Fruit fly (Drosophila melanogaster) whole organism, embryonic: ENCODE measurements around the gene CG43075.
A peak's percentile ranks its signal among the peaks of the same experiment; 100 is the strongest.

Experiments used
- Aef1 ChIP-seq: fragments of 200-800 bp; sonication (Bioruptor generic); IDR thresholded peaks from 3 replicates; pipeline ENCODE4 v1.3.6; 2022; ENCODE audit warnings: missing biosample characterization, missing genetic modification characterization
- Atf3 ChIP-seq: fragments of 200-800 bp; sonication (Bioruptor generic); optimal IDR thresholded peaks from 3 replicates; lab custom pipeline; 2016; ENCODE audit warnings: missing biosample characterization, missing genetic modification characterization
- CG10321 ChIP-seq: fragments of 200-800 bp; sonication (Bioruptor generic); IDR thresholded peaks from 2 replicates; pipeline ENCODE4 v1.3.6; 2022; ENCODE audit warnings: missing biosample characterization, missing genetic modification characterization
- CG11093 ChIP-seq: fragments of 200-800 bp; sonication (Bioruptor generic); IDR thresholded peaks from 3 replicates; pipeline ENCODE4 v1.3.6; 2022; ENCODE audit warnings: missing biosample characterization, missing genetic modification characterization
- CG11504 ChIP-seq: fragments of 200-800 bp; sonication (Bioruptor generic); optimal IDR thresholded peaks from 3 replicates; lab custom pipeline; 2019; ENCODE audit warnings: missing biosample characterization, mild to moderate bottlenecking, missing genetic modification characterization, moderate library complexity
- CG13424 ChIP-seq: fragments of 200-800 bp; sonication (Bioruptor generic); optimal IDR thresholded peaks from 2 replicates; lab custom pipeline; 2019; ENCODE audit warnings: missing biosample characterization, mild to moderate bottlenecking, missing genetic modification characterization, moderate library complexity
- CG17385 ChIP-seq: fragments of 200-800 bp; sonication (Bioruptor generic); optimal IDR thresholded peaks from 3 replicates; lab custom pipeline; 2018; ENCODE audit warnings: missing biosample characterization, mild to moderate bottlenecking, missing genetic modification characterization
- CG18599 ChIP-seq: fragments of 200-800 bp; sonication (Bioruptor generic); optimal IDR thresholded peaks from 3 replicates; lab custom pipeline; 2017; ENCODE audit warnings: missing biosample characterization, missing genetic modification characterization, mild to moderate bottlenecking, moderate library complexity, missing genetic modification reagents
- CG2678 ChIP-seq: fragments of 200-800 bp; sonication (Bioruptor generic); optimal IDR thresholded peaks from 3 replicates; lab custom pipeline; 2019; ENCODE audit warnings: missing biosample characterization, mild to moderate bottlenecking, missing genetic modification characterization, moderate library complexity
- CG32772 ChIP-seq: fragments of 200-800 bp; sonication (Bioruptor generic); IDR thresholded peaks from 2 replicates; pipeline ENCODE4 v1.3.6; 2022; ENCODE audit warnings: missing biosample characterization, missing genetic modification characterization
- CG6254 ChIP-seq: fragments of 200-800 bp; sonication (Bioruptor generic); optimal IDR thresholded peaks from 3 replicates; lab custom pipeline; 2017; ENCODE audit warnings: mild to moderate bottlenecking, missing biosample characterization, missing genetic modification reagents, missing genetic modification characterization
- CG6689 ChIP-seq: fragments of 200-800 bp; sonication (Bioruptor generic); IDR thresholded peaks from 2 replicates; pipeline ENCODE4 v1.3.6; 2022; ENCODE audit warnings: missing biosample characterization, missing genetic modification characterization
- CG7987 ChIP-seq: fragments of 200-800 bp; sonication (Bioruptor generic); optimal IDR thresholded peaks from 2 replicates; lab custom pipeline; 2018; ENCODE audit warnings: missing biosample characterization, mild to moderate bottlenecking, missing genetic modification characterization, moderate library complexity
- CG9215 ChIP-seq: fragments of 200-800 bp; sonication (Bioruptor generic); IDR thresholded peaks from 2 replicates; pipeline ENCODE4 v1.3.6; 2022; ENCODE audit warnings: missing biosample characterization, missing genetic modification characterization
- CG9876 ChIP-seq: fragments of 200-800 bp; sonication (Bioruptor generic); optimal IDR thresholded peaks from 2 replicates; lab custom pipeline; 2016; ENCODE audit warnings: missing biosample characterization, missing genetic modification characterization
- CG9932 ChIP-seq: fragments of 200-800 bp; sonication (Bioruptor generic); IDR thresholded peaks from 2 replicates; pipeline ENCODE4 v1.3.6; 2022; ENCODE audit warnings: missing biosample characterization, missing genetic modification characterization
- CoRest ChIP-seq: fragments of 200-800 bp; sonication (Bioruptor generic); optimal IDR thresholded peaks from 3 replicates; lab custom pipeline; 2018; ENCODE audit warnings: missing biosample characterization, mild to moderate bottlenecking, missing genetic modification characterization, moderate library complexity
- Fer1 ChIP-seq: fragments of 200-800 bp; sonication (Bioruptor generic); optimal IDR thresholded peaks from 2 replicates; lab custom pipeline; 2017; ENCODE audit warnings: missing biosample characterization, mild to moderate bottlenecking, missing genetic modification characterization
- H2.0 ChIP-seq: fragments of 200-800 bp; sonication (Bioruptor generic); IDR thresholded peaks from 2 replicates; pipeline ENCODE4 v1.3.6; 2022; ENCODE audit warnings: missing biosample characterization, missing genetic modification characterization
- Hr3 ChIP-seq: fragments of 200-800 bp; sonication (Bioruptor generic); optimal IDR thresholded peaks from 3 replicates; lab custom pipeline; 2016; ENCODE audit warnings: missing biosample characterization, missing genetic modification characterization
- Rfx ChIP-seq: fragments of 200-800 bp; sonication (Bioruptor generic); IDR thresholded peaks from 2 replicates; pipeline ENCODE4 v1.3.6; 2022; ENCODE audit warnings: missing biosample characterization, missing genetic modification characterization
- Sox102F ChIP-seq: fragments of 200-800 bp; sonication (Bioruptor generic); optimal IDR thresholded peaks from 2 replicates; lab custom pipeline; 2018; ENCODE audit warnings: missing biosample characterization, mild to moderate bottlenecking, missing genetic modification characterization, moderate library complexity
- abd-A ChIP-seq: fragments of 200-800 bp; sonication (Bioruptor generic); optimal IDR thresholded peaks from 3 replicates; lab custom pipeline; 2019; ENCODE audit warnings: missing biosample characterization, mild to moderate bottlenecking, missing genetic modification characterization, moderate library complexity
- bowl ChIP-seq: fragments of 200-800 bp; sonication (Bioruptor generic); IDR thresholded peaks from 2 replicates; pipeline ENCODE4 v1.3.6; 2022; ENCODE audit warnings: missing biosample characterization, missing genetic modification characterization
- crp ChIP-seq, 2 experiments: fragments of 200-800 bp; sonication (Bioruptor generic); optimal IDR thresholded peaks; 2 replicates in 1 of 2; 3 replicates in 1 of 2; lab custom pipeline; 2017; ENCODE audit warnings: missing biosample characterization in 2 of 2, missing genetic modification characterization in 2 of 2, mild to moderate bottlenecking in 1 of 2, moderate library complexity in 1 of 2
- disco-r ChIP-seq: fragments of 200-800 bp; sonication (Bioruptor generic); optimal IDR thresholded peaks from 2 replicates; lab custom pipeline; 2016; ENCODE audit warnings: missing biosample characterization, missing genetic modification characterization
- dmrt99B ChIP-seq: fragments of 200-800 bp; sonication (Bioruptor generic); optimal IDR thresholded peaks from 2 replicates; lab custom pipeline; 2018; ENCODE audit warnings: missing biosample characterization, mild to moderate bottlenecking, missing genetic modification characterization, moderate library complexity
- grau ChIP-seq: fragments of 200-800 bp; optimal IDR thresholded peaks from 3 replicates; lab custom pipeline; 2019; ENCODE audit warnings: missing biosample characterization, mild to moderate bottlenecking, missing genetic modification characterization, moderate library complexity
- hbn ChIP-seq: fragments of 200-800 bp; sonication (Bioruptor generic); IDR thresholded peaks from 2 replicates; pipeline ENCODE4 v1.3.6; 2022; ENCODE audit warnings: missing biosample characterization, missing genetic modification characterization; ENCODE audit not compliant: partially characterized antibody
- lab ChIP-seq: fragments of 200-800 bp; sonication (Bioruptor generic); optimal IDR thresholded peaks from 3 replicates; lab custom pipeline; 2017; ENCODE audit warnings: missing biosample characterization, missing genetic modification characterization, mild to moderate bottlenecking, moderate library complexity, missing genetic modification reagents
- lmd ChIP-seq: fragments of 200-800 bp; sonication (Bioruptor generic); IDR thresholded peaks from 2 replicates; pipeline ENCODE4 v1.3.6; 2022; ENCODE audit warnings: missing biosample characterization, missing genetic modification characterization
- nerfin-1 ChIP-seq: fragments of 200-800 bp; sonication (Bioruptor generic); optimal IDR thresholded peaks from 3 replicates; lab custom pipeline; 2019; ENCODE audit warnings: missing biosample characterization, mild to moderate bottlenecking, missing genetic modification characterization, moderate library complexity
- pan ChIP-seq, 4 experiments: fragments of >200 bp in 3 of 4; fragments of 200-800 bp in 1 of 4; sonication (Bioruptor generic) in 1 of 4; optimal IDR thresholded peaks in 3 of 4; IDR thresholded peaks in 1 of 4; 2 replicates each; pipeline versions ENCODE4 v1.3.6 to Lab custom; 2017 to 2022; ENCODE audit warnings: missing biosample characterization in 2 of 4, missing genetic modification characterization in 2 of 4, mixed read lengths in 1 of 4
- prd ChIP-seq, 3 experiments: fragments of >200 bp in 2 of 3; fragments of 200-800 bp in 1 of 3; sonication (Bioruptor generic) in 1 of 3; optimal IDR thresholded peaks in 2 of 3; IDR thresholded peaks in 1 of 3; 2 replicates in 2 of 3; 3 replicates in 1 of 3; pipeline versions ENCODE4 v1.3.6 to Lab custom; 2017 to 2022; ENCODE audit warnings: missing biosample characterization in 1 of 3, missing genetic modification characterization in 1 of 3
- psq ChIP-seq: fragments of 200-800 bp; sonication (Bioruptor generic); optimal IDR thresholded peaks from 2 replicates; lab custom pipeline; 2017; ENCODE audit warnings: missing biosample characterization, missing genetic modification characterization
- ranshi ChIP-seq: fragments of 200-800 bp; sonication (Bioruptor generic); IDR thresholded peaks from 2 replicates; pipeline ENCODE4 v1.3.6; 2022; ENCODE audit warnings: missing biosample characterization, missing genetic modification characterization
- row ChIP-seq: fragments of 200-800 bp; sonication (Bioruptor generic); IDR thresholded peaks from 3 replicates; pipeline ENCODE4 v1.3.6; 2022; ENCODE audit warnings: missing biosample characterization, missing genetic modification characterization
- schlank ChIP-seq: fragments of 200-800 bp; sonication (Bioruptor generic); optimal IDR thresholded peaks from 2 replicates; lab custom pipeline; 2018; ENCODE audit warnings: missing biosample characterization, mild to moderate bottlenecking, missing genetic modification characterization
- slbo ChIP-seq: fragments of 200-800 bp; sonication (Bioruptor generic); IDR thresholded peaks from 2 replicates; pipeline ENCODE4 v1.3.6; 2022; ENCODE audit warnings: missing biosample characterization, missing genetic modification characterization
- vvl ChIP-seq: fragments of 200-800 bp; sonication (Bioruptor generic); IDR thresholded peaks from 2 replicates; pipeline ENCODE4 v1.3.6; 2022; ENCODE audit warnings: missing biosample characterization, missing genetic modification characterization

CG43075 gene

DNA sequence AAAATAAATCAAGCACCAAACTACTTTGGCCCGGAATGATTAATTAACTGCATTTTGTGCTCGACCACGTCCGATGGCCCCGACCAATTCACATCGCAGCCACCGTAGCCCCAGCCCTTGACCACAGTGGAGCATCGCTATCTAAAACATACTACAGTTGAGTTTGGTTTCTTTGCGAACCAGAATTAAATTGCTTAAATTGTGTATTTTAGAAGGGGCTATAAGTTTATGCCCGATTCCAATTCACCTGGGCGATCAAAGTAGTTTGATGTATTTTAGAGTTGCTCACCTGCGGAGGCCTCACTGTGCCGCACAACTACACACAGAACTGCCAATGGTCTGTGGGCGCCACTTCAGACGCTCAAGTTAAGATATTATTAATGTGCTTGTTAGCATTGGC lies 14.3 kb upstream of the CG43075 start (continued):
- peak; percentile 25; the same call in 1 of the 2 replicates for TF ChIP-seq lmd (GFP tag; lab: Robert Waterston, UW)
- TF ChIP-seq vvl (GFP tag; lab: Robert Waterston, UW), result peak; percentile 16; the same call in 1 of the 2 replicates
- no peak for TF ChIP-seq CG13424 (tag; lab: Kevin White, UChicago)
- TF ChIP-seq nerfin-1 (tag; lab: Kevin White, UChicago), result no peak
- TF ChIP-seq CG9215 (GFP tag; lab: Robert Waterston, UW), result peak; percentile 30; the same call in 1 of the 2 replicates
- TF ChIP-seq CG11093, result 0 out of 3 replicates have a peak, but pooled peaks have one; percentile 20
- TF ChIP-seq H2.0, result peak; percentile 18; the same call in 1 of the 2 replicates
- peak; percentile 17; the same call in 1 of the 2 replicates for TF ChIP-seq ranshi (GFP tag; lab: Robert Waterston, UW)
- peak; percentile 23 for TF ChIP-seq CG18599 (GFP tag; lab: Kevin White, UChicago)
- TF ChIP-seq slbo (GFP tag; lab: Robert Waterston, UW), result peak; percentile 37; the same call in 1 of the 2 replicates
- TF ChIP-seq row, result peak; percentile 61
- no peak for TF ChIP-seq bowl (GFP tag; lab: Robert Waterston, UW)
- peak; percentile 6 for TF ChIP-seq Fer1 (GFP tag; lab: Kevin White, UChicago)
- TF ChIP-seq grau (tag; lab: Kevin White, UChicago), result peak; percentile 53
- peak; percentile 16 for TF ChIP-seq dmrt99B (tag; lab: Kevin White, UChicago)
- no peak for TF ChIP-seq schlank (tag; lab: Kevin White, UChicago)
- TF ChIP-seq Sox102F (GFP tag; lab: Kevin White, UChicago), result peak; percentile 15
- peak; percentile 13 for TF ChIP-seq lab (GFP tag; lab: Kevin White, UChicago)
- no peak for TF ChIP-seq CG9876 (GFP tag; lab: Kevin White, UChicago)
- TF ChIP-seq abd-A (tag; lab: Kevin White, UChicago), result no peak
- TF ChIP-seq CG11504 (tag; lab: Kevin White, UChicago), result peak; percentile 36
- no peak for TF ChIP-seq disco-r (GFP tag; lab: Kevin White, UChicago)
- peak; percentile 11; the same call in 1 of the 2 replicates for TF ChIP-seq Rfx
- TF ChIP-seq CG32772 (GFP tag; lab: Robert Waterston, UW), result 0 out of 2 replicates have a peak, but pooled peaks have one; percentile 27
- no peak for TF ChIP-seq CG6254 (GFP tag; lab: Kevin White, UChicago)
- TF ChIP-seq Aef1 (GFP tag; lab: Robert Waterston, UW), result peak; percentile 10; the same call in 1 of the 3 replicates
- peak; percentile 20 for TF ChIP-seq CG2678 (tag; lab: Kevin White, UChicago)
- TF ChIP-seq prd (optimal IDR thresholded peaks at IDR 0.05; lab: Kevin White, UChicago), result no peak
- peak; percentile 43; the same call in 1 of the 3 replicates for TF ChIP-seq prd (GFP tag; IDR thresholded peaks at IDR 0.05; lab: Robert Waterston, UW)
- TF ChIP-seq pan (optimal IDR thresholded peaks at IDR 0.05; lab: Kevin White, UChicago), result no peak
- peak in 1 of 2 experiments; percentile 14 for TF ChIP-seq pan (GFP tag; optimal IDR thresholded peaks at IDR 0.05 in 1 of 2, IDR thresholded peaks at IDR 0.05 in 1 of 2)

DNA sequence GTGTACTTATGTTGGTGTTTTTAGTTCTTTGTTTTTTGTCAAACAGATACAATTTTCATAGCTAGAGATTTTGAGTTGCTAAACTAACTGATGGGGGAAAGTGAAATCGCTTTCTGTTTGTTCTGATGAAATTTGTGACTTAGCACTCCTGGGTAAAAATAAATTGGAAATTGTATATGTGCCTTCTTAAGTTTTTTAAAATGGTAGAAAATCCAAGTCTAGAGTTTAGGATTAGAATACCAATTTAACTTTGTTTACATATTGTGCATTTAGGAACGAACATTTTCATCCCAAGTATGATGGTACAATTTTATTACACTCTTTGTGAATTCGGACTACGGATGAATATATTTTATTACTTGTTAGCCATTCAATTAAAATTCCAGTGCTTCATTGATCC lies 8.8 kb upstream of the CG43075 start, which contains the start of gene CG9101:
Gene CG9101, minus strand, starts transcription at position 101 of the 400 bp plus-strand sequence.
- TF ChIP-seq Atf3 (GFP tag; lab: Kevin White, UChicago), result no peak
- TF ChIP-seq CG7987 (GFP tag; lab: Kevin White, UChicago), result no peak
- no peak for TF ChIP-seq CG10321 (GFP tag; lab: Robert Waterston, UW)
- no peak for TF ChIP-seq CG6689
- TF ChIP-seq CG9932 (GFP tag; lab: Robert Waterston, UW), result no peak
- TF ChIP-seq CG17385 (GFP tag; lab: Kevin White, UChicago), result no peak
- no peak for TF ChIP-seq hbn (GFP tag; lab: Robert Waterston, UW)
- TF ChIP-seq CoRest (tag; lab: Kevin White, UChicago), result no peak
- TF ChIP-seq Hr3 (GFP tag; lab: Kevin White, UChicago), result no peak
- no peak for TF ChIP-seq crp (GFP tag; optimal IDR thresholded peaks at IDR 0.05; lab: Kevin White, UChicago)
- TF ChIP-seq psq (GFP tag; lab: Kevin White, UChicago), result no peak
